Fruit fly (Drosophila melanogaster) whole organism: ENCODE data around the gene Pih1D1.

Source experiments
- CG8478 ChIP-seq: fragments of >200 bp; optimal IDR thresholded peaks from 2 replicates; lab custom pipeline; 2018; ENCODE audit warnings: inconsistent platforms
- Dll ChIP-seq: fragments of >200 bp; optimal IDR thresholded peaks from 2 replicates; lab custom pipeline; 2017
- EcR ChIP-seq, 2 experiments: fragments of >200 bp; optimal IDR thresholded peaks; 2 replicates each; lab custom pipeline; 2017; ENCODE audit warnings: missing biosample characterization in 2 of 2, missing genetic modification characterization in 2 of 2, missing genetic modification reagents in 2 of 2
- pan ChIP-seq: fragments of >200 bp; optimal IDR thresholded peaks from 2 replicates; lab custom pipeline; 2017
- psq ChIP-seq: fragments of >200 bp; optimal IDR thresholded peaks from 2 replicates; lab custom pipeline; 2017
- usp ChIP-seq: fragments of >200 bp; optimal IDR thresholded peaks from 2 replicates; lab custom pipeline; 2017; ENCODE audit warnings: missing biosample characterization, missing genetic modification characterization, mixed read lengths

The Pih1D1 gene

DNA sequence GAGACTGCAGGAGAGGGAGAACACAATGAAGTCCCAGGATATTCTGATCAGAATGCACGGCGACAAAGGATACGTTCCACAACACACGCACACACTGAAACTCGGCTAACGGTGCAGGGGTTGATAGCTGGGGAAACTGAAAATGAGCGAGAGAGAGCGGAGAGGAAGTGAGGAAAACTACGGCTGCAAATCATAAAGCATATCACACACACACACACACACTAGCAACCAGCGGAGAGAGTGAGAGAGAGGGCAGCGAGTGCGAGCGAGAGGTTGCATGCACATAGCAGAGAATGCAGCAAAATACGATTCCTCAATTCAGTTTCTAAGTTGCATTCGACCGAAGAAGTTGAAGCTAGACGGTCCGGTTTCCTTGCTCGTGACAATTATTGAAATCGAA is 43.4 kb downstream of the Pih1D1 start:
- TF ChIP-seq psq (lab: Kevin White, UChicago), result no peak
- no peak for TF ChIP-seq Dll (lab: Kevin White, UChicago)
- TF ChIP-seq pan (lab: Kevin White, UChicago), result no peak
- TF ChIP-seq EcR (GFP tag; optimal IDR thresholded peaks at IDR 0.05; lab: Kevin White, UChicago), result no peak
- no peak for TF ChIP-seq CG8478 (lab: Kevin White, UChicago)
- TF ChIP-seq usp (GFP tag; lab: Kevin White, UChicago), result no peak

DNA sequence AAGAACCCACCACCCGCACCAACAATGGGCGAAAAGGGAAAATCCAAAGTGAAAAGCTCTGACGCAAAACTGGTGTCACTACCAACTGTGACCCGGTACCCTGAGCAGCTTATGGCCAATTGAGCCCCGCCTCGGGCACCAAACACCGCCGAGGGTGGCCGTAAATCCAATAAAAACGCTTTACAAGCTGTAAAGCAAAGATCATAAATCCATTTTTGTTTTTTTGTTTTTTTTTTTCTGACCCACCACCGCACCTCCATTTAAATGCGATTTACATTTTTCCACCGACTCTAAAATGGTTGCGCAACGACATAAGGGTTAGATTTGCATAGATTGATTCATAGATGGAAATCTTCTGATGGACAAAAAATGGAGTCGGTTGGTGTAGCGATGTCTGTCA is 47.3 kb downstream of the Pih1D1 start:
- TF ChIP-seq psq (lab: Kevin White, UChicago), result no peak
- no peak for TF ChIP-seq Dll (lab: Kevin White, UChicago)

DNA sequence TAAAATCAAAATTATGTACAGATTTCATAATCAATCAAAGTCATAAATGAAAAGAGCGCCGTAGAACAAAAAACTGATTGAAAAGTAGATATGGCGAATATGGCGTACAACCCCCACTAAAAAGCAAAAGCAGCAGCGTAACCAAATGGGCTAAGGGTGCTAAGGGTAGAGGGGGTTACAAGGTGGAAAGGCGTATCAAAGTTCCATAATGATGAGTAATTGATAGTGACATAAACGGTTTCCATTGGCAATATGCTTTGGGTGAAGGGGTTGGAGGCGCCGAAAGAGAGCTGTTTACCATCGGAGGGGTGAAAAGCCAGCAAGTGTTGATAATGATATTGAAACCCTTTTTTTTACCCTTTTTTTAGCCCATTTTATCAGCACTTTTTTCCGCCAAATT is 49.3 kb downstream of the Pih1D1 start:
- TF ChIP-seq usp (GFP tag; lab: Kevin White, UChicago) (no peak), pan (lab: Kevin White, UChicago) (no peak), EcR (GFP tag; optimal IDR thresholded peaks at IDR 0.05; lab: Kevin White, UChicago) (no peak), CG8478 (lab: Kevin White, UChicago) (no peak), psq (lab: Kevin White, UChicago) (no peak), Dll (lab: Kevin White, UChicago) (no peak)

DNA sequence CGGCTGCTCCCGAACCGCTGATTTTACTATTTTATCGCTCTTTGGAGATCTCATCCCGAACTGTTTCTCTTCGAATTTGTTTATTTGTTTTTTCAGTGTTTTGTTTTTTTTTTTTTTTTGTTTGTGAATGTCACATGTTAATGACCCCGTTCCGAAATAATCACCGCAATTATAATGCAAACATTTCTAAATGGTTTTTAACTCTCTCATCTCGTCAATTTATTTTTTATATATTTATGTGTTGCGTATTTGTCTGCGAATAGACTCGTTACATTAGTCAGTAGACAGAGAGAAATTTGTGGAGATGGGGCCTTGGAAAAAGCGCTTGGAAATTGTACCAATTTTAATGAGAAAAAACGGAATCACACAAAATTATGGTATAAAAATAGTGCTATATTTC is 52.0 kb downstream of the Pih1D1 start, which contains the start of gene Nepl7:
TSS of gene Nepl7 (minus strand) at position 101 of the 400 bp plus-strand sequence.
- TF ChIP-seq psq (lab: Kevin White, UChicago), result no peak
- no peak for TF ChIP-seq EcR (GFP tag; optimal IDR thresholded peaks at IDR 0.05; lab: Kevin White, UChicago)
- no peak for TF ChIP-seq pan (lab: Kevin White, UChicago)
- no peak for TF ChIP-seq Dll (lab: Kevin White, UChicago)
- no peak for TF ChIP-seq CG8478 (lab: Kevin White, UChicago)
- TF ChIP-seq usp (GFP tag; lab: Kevin White, UChicago), result no peak

DNA sequence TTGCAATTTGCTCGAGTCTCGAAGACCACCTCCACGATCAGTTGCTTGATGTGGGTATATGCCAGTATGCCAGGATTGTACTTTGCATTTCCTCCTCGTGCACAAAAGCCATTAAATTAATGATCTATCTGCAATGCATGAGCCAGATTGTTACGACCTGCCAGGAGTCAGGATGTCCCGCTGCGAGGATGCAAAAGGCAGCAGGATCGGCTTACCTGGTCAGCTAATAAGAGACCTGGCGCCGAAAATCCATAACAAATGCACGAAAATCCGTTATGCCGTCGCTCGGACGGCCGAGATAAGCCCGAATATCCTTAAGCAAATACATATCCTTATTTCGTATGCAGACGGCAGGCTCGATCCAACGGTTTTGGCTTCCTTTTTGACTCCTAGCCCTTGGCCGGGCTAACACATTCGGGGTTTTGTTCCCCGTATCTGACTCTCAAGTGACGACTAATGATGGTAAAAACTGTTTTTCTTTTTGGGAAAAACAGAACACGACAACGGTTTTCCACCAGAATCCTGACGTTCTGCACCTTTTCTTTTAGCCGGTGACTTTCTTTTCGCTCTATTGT is 55.6 kb downstream of the Pih1D1 start:
- TF ChIP-seq EcR (GFP tag; optimal IDR thresholded peaks at IDR 0.05; lab: Kevin White, UChicago) (no peak), pan (lab: Kevin White, UChicago) (no peak), psq (lab: Kevin White, UChicago) (no peak), usp (GFP tag; lab: Kevin White, UChicago) (no peak), Dll (lab: Kevin White, UChicago) (no peak), CG8478 (lab: Kevin White, UChicago) (no peak)
